Comparison of ENCODE assay signal across 4 fruit fly cellular contexts in genomic region chr3R:10264601-10265421, dm6.
TF ChIP-seq lines count a peak whose summit lies in the region.

No protein-coding gene starts in this region.

- no peak for TF ChIP-seq CTCF in whole organism, embryonic (GFP tag; optimal IDR thresholded peaks at IDR 0.05; lab: Kevin White, UChicago)

TF ChIP-seq in whole organism, 6 proteins besides CTCF, POLR2A, EP300 and RAD21:
- TF ChIP-seq psq (optimal IDR thresholded peaks at IDR 0.05; lab: Kevin White, UChicago) (no peak), EcR (GFP tag; optimal IDR thresholded peaks at IDR 0.05; lab: Kevin White, UChicago) (no peak), Dll (optimal IDR thresholded peaks at IDR 0.05; lab: Kevin White, UChicago) (peak; percentile 4), CG8478 (optimal IDR thresholded peaks at IDR 0.05; lab: Kevin White, UChicago) (no peak), pan (optimal IDR thresholded peaks at IDR 0.05; lab: Kevin White, UChicago) (no peak)

TF ChIP-seq in whole organism, embryonic, 481 proteins besides CTCF, POLR2A, EP300 and RAD21 (continues in another document):
- TF ChIP-seq CG12769 (tag; optimal IDR thresholded peaks at IDR 0.05; lab: Kevin White, UChicago) (no peak), ap (GFP tag; IDR thresholded peaks at IDR 0.05; lab: Robert Waterston, UW) (no peak), trem (tag; optimal IDR thresholded peaks at IDR 0.05; lab: Kevin White, UChicago) (no peak), CG11247 (GFP tag; IDR thresholded peaks at IDR 0.05; lab: Robert Waterston, UW) (no peak), al (GFP tag; IDR thresholded peaks at IDR 0.05; lab: Robert Waterston, UW) (no peak), CG3995 (GFP tag; optimal IDR thresholded peaks at IDR 0.05; lab: Kevin White, UChicago) (no peak), CoRest (tag; optimal IDR thresholded peaks at IDR 0.05; lab: Kevin White, UChicago) (no peak), CG3163 (GFP tag; optimal IDR thresholded peaks at IDR 0.05; lab: Kevin White, UChicago) (no peak), CG8281 (tag; optimal IDR thresholded peaks at IDR 0.05; lab: Kevin White, UChicago) (peak; percentile 31), tap (tag; optimal IDR thresholded peaks at IDR 0.05; lab: Kevin White, UChicago) (no peak), CG17385 (GFP tag; optimal IDR thresholded peaks at IDR 0.05; lab: Kevin White, UChicago) (peak; percentile 87), Pdp1 (GFP tag; optimal IDR thresholded peaks at IDR 0.05; lab: Kevin White, UChicago) (peak in 1 of 2 experiments; percentile 95), CG7745 (tag; optimal IDR thresholded peaks at IDR 0.05; lab: Kevin White, UChicago) (peak; percentile 91), Trl (optimal IDR thresholded peaks at IDR 0.05; lab: Kevin White, UChicago) (peak; percentile 22 to 60), Trl (GFP tag; optimal IDR thresholded peaks at IDR 0.05; lab: Kevin White, UChicago) (no peak), Atf-2 (GFP tag; optimal IDR thresholded peaks at IDR 0.05; lab: Kevin White, UChicago) (no peak), Hmr (GFP tag; optimal IDR thresholded peaks at IDR 0.05; lab: Kevin White, UChicago) (no peak), exex (tag; optimal IDR thresholded peaks at IDR 0.05; lab: Kevin White, UChicago) (peak; percentile 68), E2f2 (GFP tag; IDR thresholded peaks at IDR 0.05; lab: Robert Waterston, UW) (no peak), eve (GFP tag; optimal IDR thresholded peaks at IDR 0.05; lab: Kevin White, UChicago) (peak in 1 of 2 experiments; percentile 38), kni (GFP tag; optimal IDR thresholded peaks at IDR 0.05; lab: Kevin White, UChicago) (peak; percentile 66), dmrt99B (tag; optimal IDR thresholded peaks at IDR 0.05; lab: Kevin White, UChicago) (no peak), dan (GFP tag; IDR thresholded peaks at IDR 0.05; lab: Robert Waterston, UW) (no peak), Med (GFP tag; lab: Kevin White, UChicago) (peak; percentile 69), Drgx (GFP tag; IDR thresholded peaks at IDR 0.05; lab: Robert Waterston, UW) (no peak), HLH3B (GFP tag; IDR thresholded peaks at IDR 0.05; lab: Robert Waterston, UW) (no peak), fd64A (GFP tag; optimal IDR thresholded peaks at IDR 0.05; lab: Kevin White, UChicago) (no peak), Asciz (GFP tag; optimal IDR thresholded peaks at IDR 0.05; lab: Kevin White, UChicago) (no peak), gro (GFP tag; optimal IDR thresholded peaks at IDR 0.05; lab: Kevin White, UChicago) (no peak), PHDP (tag; optimal IDR thresholded peaks at IDR 0.05; lab: Kevin White, UChicago) (no peak), Blimp-1 (GFP tag; optimal IDR thresholded peaks at IDR 0.05; lab: Kevin White, UChicago) (peak; percentile 96)

TF ChIP-seq in whole organism, prepupa, 60 proteins besides CTCF, POLR2A, EP300 and RAD21:
- TF ChIP-seq CG3032 (tag; optimal IDR thresholded peaks at IDR 0.05; lab: Kevin White, UChicago) (no peak), Eip75B (GFP tag; optimal IDR thresholded peaks at IDR 0.05; lab: Kevin White, UChicago) (no peak), Eip78C (GFP tag; lab: Kevin White, UChicago) (peak; percentile 65), fkh (GFP tag; optimal IDR thresholded peaks at IDR 0.05; lab: Kevin White, UChicago) (peak; percentile 63), CG6854 (GFP tag; optimal IDR thresholded peaks at IDR 0.05; lab: Kevin White, UChicago) (no peak), Lpt (GFP tag; optimal IDR thresholded peaks at IDR 0.05; lab: Kevin White, UChicago) (no peak), Sox15 (GFP tag; optimal IDR thresholded peaks at IDR 0.05; lab: Kevin White, UChicago) (no peak), CG8119 (GFP tag; IDR thresholded peaks at IDR 0.05; lab: Robert Waterston, UW) (no peak), dsx (GFP tag; optimal IDR thresholded peaks at IDR 0.05; lab: Kevin White, UChicago; ENCODE audit: poor library complexity, severe bottlenecking) (no peak), vri (GFP tag; optimal IDR thresholded peaks at IDR 0.05; lab: Kevin White, UChicago) (peak; percentile 9), Sox102F (GFP tag; optimal IDR thresholded peaks at IDR 0.05; lab: Kevin White, UChicago) (no peak), Blimp-1 (GFP tag; optimal IDR thresholded peaks at IDR 0.05; lab: Kevin White, UChicago) (peak; percentile 59)

TF ChIP-seq in whole organism, pupa, 21 proteins besides CTCF, POLR2A, EP300 and RAD21:
- TF ChIP-seq EcR (GFP tag; optimal IDR thresholded peaks at IDR 0.05; lab: Kevin White, UChicago) (peak; percentile 49), CG14655 (GFP tag; optimal IDR thresholded peaks at IDR 0.05; lab: Kevin White, UChicago) (no peak), gl (tag; optimal IDR thresholded peaks at IDR 0.05; lab: Kevin White, UChicago) (no peak)
